Worm (Caenorhabditis elegans) whole organism, L4/young adult: ENCODE measurements around the gene kin-26.
A peak's percentile ranks its signal among the peaks of the same experiment; 100 is the strongest.

Experiments used
- W03F9.2 ChIP-seq: fragments of 150-350 bp; optimal IDR thresholded peaks from 2 replicates; lab custom pipeline; 2014; ENCODE audit warnings: missing biosample characterization, missing genetic modification characterization
- dao-5 ChIP-seq: sonication (generic microtip); optimal IDR thresholded peaks from 2 replicates; lab custom pipeline; 2016; ENCODE audit warnings: missing genotype, missing genetic modification characterization, moderate library complexity, missing compliant biosample characterization
- him-1 ChIP-seq: sonication (generic microtip); optimal IDR thresholded peaks from 2 replicates; lab custom pipeline; 2016; ENCODE audit warnings: missing genotype, missing genetic modification reagents, missing genetic modification characterization, missing compliant biosample characterization

kin-26 gene

ce11 chrIV:7877781-7878180, at the start of gene kin-26:
Gene kin-26, minus strand, starts transcription at chrIV:7877881.
- TF ChIP-seq dao-5 (tag; lab: Kevin White, UChicago) (no peak), W03F9.2 (tag; lab: Kevin White, UChicago) (no peak), him-1 (tag; lab: Kevin White, UChicago) (no peak)

ce11 chrIV:7927218-7927617, 49.5 kb upstream of the kin-26 start, which contains the start of gene C49H3.12:
Gene C49H3.12, minus strand, starts transcription at chrIV:7927318.
- TF ChIP-seq W03F9.2 (tag; lab: Kevin White, UChicago) (no peak), dao-5 (tag; lab: Kevin White, UChicago) (no peak), him-1 (tag; lab: Kevin White, UChicago) (no peak)

- peak; percentile 23 for TF ChIP-seq W03F9.2 (tag; lab: Kevin White, UChicago)
- no peak for TF ChIP-seq dao-5 (tag; lab: Kevin White, UChicago)
These were observed 48.6 kb upstream of the kin-26 start, which contains the start of gene rps-2 for ce11 chrIV:7926102-7926840. Gene rps-2, minus strand, starts transcription at chrIV:7926391.

ce11 chrIV:7924975-7925828, 47.5 kb upstream of the kin-26 start:
- TF ChIP-seq dao-5 (tag; lab: Kevin White, UChicago) (no peak), W03F9.2 (tag; lab: Kevin White, UChicago) (no peak), him-1 (tag; lab: Kevin White, UChicago) (no peak)

ce11 chrIV:7923982-7924480, 46.4 kb upstream of the kin-26 start, which contains the start of the genes xpo-3 and C49H3.3:
Gene xpo-3, minus strand, starts transcription at chrIV:7924032.
Gene C49H3.3, plus strand, starts transcription at chrIV:7924350.
- TF ChIP-seq him-1 (tag; lab: Kevin White, UChicago) = no peak
- TF ChIP-seq dao-5 (tag; lab: Kevin White, UChicago) = no peak
- TF ChIP-seq W03F9.2 (tag; lab: Kevin White, UChicago) = peak; percentile 79

ce11 chrIV:7920126-7920525, 42.4 kb upstream of the kin-26 start, which contains the start of gene C49H3.16:
Gene C49H3.16, plus strand, starts transcription at chrIV:7920426.
- TF ChIP-seq dao-5 (tag; lab: Kevin White, UChicago) = no peak
- TF ChIP-seq W03F9.2 (tag; lab: Kevin White, UChicago) = no peak
- no peak for TF ChIP-seq him-1 (tag; lab: Kevin White, UChicago)

- no peak for TF ChIP-seq him-1 (tag; lab: Kevin White, UChicago)
- no peak for TF ChIP-seq W03F9.2 (tag; lab: Kevin White, UChicago)
- no peak for TF ChIP-seq dao-5 (tag; lab: Kevin White, UChicago)
These were observed 40.2 kb upstream of the kin-26 start for ce11 chrIV:7917881-7918280.

ce11 chrIV:7916907-7917306, 39.2 kb upstream of the kin-26 start:
- no peak for TF ChIP-seq dao-5 (tag; lab: Kevin White, UChicago)
- TF ChIP-seq W03F9.2 (tag; lab: Kevin White, UChicago) = no peak
- TF ChIP-seq him-1 (tag; lab: Kevin White, UChicago) = no peak

- TF ChIP-seq him-1 (tag; lab: Kevin White, UChicago) (no peak), dao-5 (tag; lab: Kevin White, UChicago) (no peak), W03F9.2 (tag; lab: Kevin White, UChicago) (no peak)
These were observed 37.3 kb upstream of the kin-26 start, which contains the start of gene C49H3.4 for ce11 chrIV:7914991-7915390. Gene C49H3.4, plus strand, starts transcription at chrIV:7915291.

ce11 chrIV:7910197-7910735, 32.6 kb upstream of the kin-26 start, which contains the start of the genes npp-27 and ntl-4:
Gene npp-27, minus strand, starts transcription at chrIV:7910247.
Gene ntl-4, plus strand, starts transcription at chrIV:7910575.
- TF ChIP-seq him-1 (tag; lab: Kevin White, UChicago) = no peak

ce11 chrIV:7909455-7910141, 31.9 kb upstream of the kin-26 start:
- TF ChIP-seq him-1 (tag; lab: Kevin White, UChicago) = no peak
- peak; percentile 33 for TF ChIP-seq W03F9.2 (tag; lab: Kevin White, UChicago)
- TF ChIP-seq dao-5 (tag; lab: Kevin White, UChicago) = no peak

- TF ChIP-seq dao-5 (tag; lab: Kevin White, UChicago) = no peak
- no peak for TF ChIP-seq W03F9.2 (tag; lab: Kevin White, UChicago)
- TF ChIP-seq him-1 (tag; lab: Kevin White, UChicago) = no peak
These were observed 29.0 kb upstream of the kin-26 start for ce11 chrIV:7906643-7907042.
